Worm (Caenorhabditis elegans): Measurements from ENCODE around the gene hlh-3.

hlh-3 gene

DNA sequence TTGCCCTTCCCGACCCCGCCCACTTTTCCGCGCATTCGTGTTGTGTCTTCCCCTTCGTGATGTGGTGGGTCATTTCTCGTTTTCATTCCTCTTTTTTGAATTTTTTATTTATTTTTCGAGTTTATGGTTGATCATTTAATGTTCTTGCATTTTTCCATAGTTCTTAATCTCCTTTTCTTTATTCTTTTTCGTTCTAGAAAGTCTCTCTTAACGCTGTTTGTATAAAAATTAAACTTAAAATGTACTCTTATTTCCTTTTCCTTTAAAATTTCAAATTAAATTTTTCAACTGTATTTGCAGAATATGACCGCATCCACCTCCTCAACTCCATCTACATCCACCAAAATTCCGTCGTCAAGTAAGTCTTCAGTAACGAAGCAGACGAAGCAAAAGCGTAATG lies at the start of gene hlh-3:
TSS of gene hlh-3 (plus strand) at position 301 of the 400 bp plus-strand sequence.
- TF ChIP-seq ztf-11 (tag; optimal IDR thresholded peaks at IDR 0.05) (no peak), ces-1 (GFP tag; optimal IDR thresholded peaks at IDR 0.05) (no peak), ceh-43 (GFP tag; optimal IDR thresholded peaks at IDR 0.05) (no peak), cnd-1 (tag; optimal IDR thresholded peaks at IDR 0.05) (no peak), hlh-1 (tag; optimal IDR thresholded peaks at IDR 0.05) (no peak), sem-2 (GFP tag; optimal IDR thresholded peaks at IDR 0.05) (no peak), unc-62 (GFP tag; optimal IDR thresholded peaks at IDR 0.05) (no peak), ham-2 (GFP tag; optimal IDR thresholded peaks at IDR 0.05) (no peak), drap-1 (GFP tag; optimal IDR thresholded peaks at IDR 0.05) (no peak)

DNA sequence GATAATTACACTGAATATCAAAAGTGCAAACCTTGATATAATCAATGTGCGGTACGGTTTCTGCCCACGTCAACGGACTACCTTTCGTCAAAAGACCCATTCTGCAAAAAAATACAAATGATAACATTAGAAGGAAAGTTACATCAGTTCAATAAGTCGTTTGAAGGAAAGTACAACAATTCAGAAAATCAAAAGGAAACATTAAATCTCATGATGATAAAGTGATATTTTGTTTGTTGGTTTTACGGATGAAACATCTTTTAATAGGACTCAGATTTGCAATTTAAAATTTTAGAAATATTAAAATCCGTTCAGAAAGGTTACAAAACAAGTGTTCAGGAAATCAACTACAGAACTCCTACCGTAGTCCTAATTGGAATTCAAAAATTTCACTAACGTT lies 48.2 kb upstream of the hlh-3 start, which contains the start of gene gcs-1:
TSS of gene gcs-1 (minus strand) at position 101 of the 400 bp plus-strand sequence.
- TF ChIP-seq flh-1 (GFP tag; optimal IDR thresholded peaks at IDR 0.05), result no peak
- no peak for TF ChIP-seq elt-3 (tag; optimal IDR thresholded peaks at IDR 0.05)
- no peak for TF ChIP-seq ztf-11 (tag; optimal IDR thresholded peaks at IDR 0.05)
- no peak for TF ChIP-seq snpc-4 (tag; optimal IDR thresholded peaks at IDR 0.05)
- no peak for TF ChIP-seq M03D4.4 (tag; optimal IDR thresholded peaks at IDR 0.05)
- no peak for TF ChIP-seq sptf-1 (tag; optimal IDR thresholded peaks at IDR 0.05)

DNA sequence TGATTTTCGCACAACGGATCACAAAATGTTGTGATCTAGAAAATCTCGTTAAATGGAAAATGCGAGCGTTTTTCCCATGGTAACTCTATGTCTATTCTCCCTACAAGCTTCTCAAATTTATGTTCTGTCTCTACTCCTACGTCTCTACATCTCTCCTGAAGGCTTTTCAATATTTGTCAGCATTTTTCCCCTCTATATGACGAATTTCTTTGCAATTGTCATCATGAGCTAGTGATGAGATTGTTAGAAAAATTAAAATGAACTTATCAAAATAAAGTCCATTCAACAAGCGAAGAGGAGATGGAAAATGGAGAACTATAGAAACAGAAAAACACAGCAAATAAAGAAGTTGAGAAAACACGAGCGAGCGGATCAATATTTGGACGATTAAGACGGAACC lies 47.7 kb upstream of the hlh-3 start:
- TF ChIP-seq mab-5 (tag; optimal IDR thresholded peaks at IDR 0.05), result no peak
- no peak for TF ChIP-seq ceh-43 (GFP tag; optimal IDR thresholded peaks at IDR 0.05)
- TF ChIP-seq lsy-2 (tag; optimal IDR thresholded peaks at IDR 0.05), result no peak

DNA sequence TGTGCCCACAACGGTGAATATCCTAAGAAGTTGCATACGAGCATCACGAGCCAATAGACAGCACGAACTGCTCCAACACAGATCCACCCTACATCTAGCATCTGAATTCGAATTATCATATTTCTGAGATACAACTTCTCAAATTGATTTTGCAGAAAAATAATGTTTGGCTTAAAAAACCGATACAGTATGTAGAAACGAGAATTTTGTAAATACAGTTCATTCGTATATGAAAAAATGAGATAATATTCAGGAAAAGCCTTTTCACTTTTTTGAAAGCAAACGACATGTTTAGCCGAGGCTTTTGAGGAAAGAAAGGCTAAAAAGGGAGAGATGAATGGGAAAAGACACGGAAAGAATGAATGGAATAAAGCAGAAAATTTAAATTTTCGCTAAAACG lies 45.1 kb upstream of the hlh-3 start, which contains the start of gene F37B12.3:
TSS of gene F37B12.3 (minus strand) at position 101 of the 400 bp plus-strand sequence.
- TF ChIP-seq ceh-39 (tag; optimal IDR thresholded peaks at IDR 0.05) (no peak), sem-2 (GFP tag; optimal IDR thresholded peaks at IDR 0.05) (no peak)

DNA sequence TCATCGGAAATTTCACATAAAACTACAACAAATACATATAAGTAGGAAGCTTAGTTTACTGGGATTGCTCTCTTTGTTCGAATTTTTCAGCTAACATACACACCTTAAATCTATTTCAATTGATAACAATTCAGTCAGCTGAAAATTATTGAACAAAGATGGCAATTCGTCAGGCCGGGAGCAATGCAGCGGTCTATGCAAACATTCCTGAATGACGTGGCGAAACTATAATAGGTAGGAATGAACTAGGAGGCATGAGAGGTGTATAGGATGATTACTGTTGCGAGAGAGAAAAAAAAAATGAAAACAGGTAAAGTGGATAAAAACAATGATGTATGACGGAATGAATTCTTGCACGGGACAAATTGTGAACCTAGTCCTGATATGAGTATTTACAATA lies 44.3 kb upstream of the hlh-3 start:
- no peak for TF ChIP-seq sem-2 (GFP tag; optimal IDR thresholded peaks at IDR 0.05)
- no peak for TF ChIP-seq elt-1 (tag; optimal IDR thresholded peaks at IDR 0.05; ENCODE audit: borderline replicate concordance, insufficient read depth)
- TF ChIP-seq lin-32 (GFP tag; optimal IDR thresholded peaks at IDR 0.05), result no peak
- TF ChIP-seq unc-120 (tag; optimal IDR thresholded peaks at IDR 0.05; ENCODE audit: poor library complexity, severe bottlenecking), result no peak
- TF ChIP-seq ceh-83 (GFP tag; optimal IDR thresholded peaks at IDR 0.05), result no peak
- TF ChIP-seq ces-1 (GFP tag; optimal IDR thresholded peaks at IDR 0.05), result no peak

DNA sequence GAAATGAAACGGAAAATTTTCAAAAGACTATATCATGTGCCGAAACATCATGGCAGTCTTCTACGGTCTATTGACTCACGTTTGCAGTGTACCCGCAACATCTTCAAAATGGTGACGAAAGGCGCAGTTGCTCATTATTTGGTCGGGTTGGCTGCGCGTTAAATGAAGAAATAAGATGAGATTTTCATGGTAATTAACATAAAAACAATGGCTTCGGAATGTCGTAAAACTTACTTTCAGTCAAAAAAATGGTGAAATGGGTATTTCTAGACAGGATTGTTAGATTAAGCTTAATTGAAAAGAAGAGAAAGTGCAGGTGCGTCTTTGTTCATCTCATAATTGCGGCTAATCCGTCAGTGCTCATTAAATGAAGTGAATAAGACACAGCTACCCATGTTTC lies 32.8 kb upstream of the hlh-3 start, which contains the start of gene T24B8.7:
TSS of gene T24B8.7 (minus strand) at position 101 of the 400 bp plus-strand sequence.
- no peak for TF ChIP-seq mab-5 (tag; optimal IDR thresholded peaks at IDR 0.05)
- TF ChIP-seq hlh-1 (tag; optimal IDR thresholded peaks at IDR 0.05), result no peak
- no peak for TF ChIP-seq mep-1 (tag; optimal IDR thresholded peaks at IDR 0.05)
- no peak for TF ChIP-seq drap-1 (GFP tag; optimal IDR thresholded peaks at IDR 0.05)
- TF ChIP-seq pha-4 (tag; optimal IDR thresholded peaks at IDR 0.05), result no peak
- TF ChIP-seq nhr-237 (tag; optimal IDR thresholded peaks at IDR 0.05), result no peak
- no peak for TF ChIP-seq nhr-12 (tag; optimal IDR thresholded peaks at IDR 0.05)
- TF ChIP-seq sem-2 (GFP tag; optimal IDR thresholded peaks at IDR 0.05), result no peak
- no peak for TF ChIP-seq unc-62 (GFP tag; optimal IDR thresholded peaks at IDR 0.05)
- TF ChIP-seq elt-3 (tag; optimal IDR thresholded peaks at IDR 0.05), result no peak
- no peak for TF ChIP-seq snpc-4 (tag; optimal IDR thresholded peaks at IDR 0.05)
- TF ChIP-seq nhr-28 (tag; optimal IDR thresholded peaks at IDR 0.05), result no peak
- no peak for TF ChIP-seq zip-8 (tag; optimal IDR thresholded peaks at IDR 0.05)
- no peak for TF ChIP-seq lsy-2 (tag; optimal IDR thresholded peaks at IDR 0.05)
- TF ChIP-seq unc-120 (tag; optimal IDR thresholded peaks at IDR 0.05; ENCODE audit: poor library complexity, severe bottlenecking), result no peak
- no peak for TF ChIP-seq ces-1 (GFP tag; optimal IDR thresholded peaks at IDR 0.05)
- TF ChIP-seq ceh-39 (tag; optimal IDR thresholded peaks at IDR 0.05), result no peak
- TF ChIP-seq sptf-1 (tag; optimal IDR thresholded peaks at IDR 0.05), result no peak

DNA sequence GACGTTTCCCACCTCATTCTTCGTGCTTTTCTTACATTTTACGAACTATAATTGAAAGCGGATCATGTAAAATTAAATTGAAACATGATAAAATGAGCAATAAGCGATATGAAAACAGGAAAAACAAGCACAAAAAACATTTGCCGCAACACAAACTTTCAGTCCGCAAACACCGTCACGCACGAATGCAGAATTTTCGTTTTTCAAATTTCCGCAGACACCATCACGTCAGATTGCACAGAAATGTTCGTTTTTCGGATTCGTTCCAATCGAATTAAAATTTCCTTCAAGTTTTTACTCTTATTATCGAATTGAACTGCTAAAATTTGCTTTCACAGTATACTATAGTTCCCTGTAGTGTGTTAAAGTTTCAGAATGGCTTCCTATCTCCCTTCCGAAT lies 31.8 kb upstream of the hlh-3 start, which contains the start of gene chmp-7:
TSS of gene chmp-7 (plus strand) at position 369 of the 400 bp plus-strand sequence.
- peak; percentile 94 for TF ChIP-seq ces-1 (GFP tag; optimal IDR thresholded peaks at IDR 0.05)
- no peak for TF ChIP-seq nhr-76 (tag; optimal IDR thresholded peaks at IDR 0.05)
- no peak for TF ChIP-seq cnd-1 (tag; optimal IDR thresholded peaks at IDR 0.05)
- TF ChIP-seq ceh-43 (GFP tag; optimal IDR thresholded peaks at IDR 0.05), result no peak
- no peak for TF ChIP-seq lin-32 (GFP tag; optimal IDR thresholded peaks at IDR 0.05)
- TF ChIP-seq nhr-2 (tag; optimal IDR thresholded peaks at IDR 0.05), result no peak
- TF ChIP-seq ham-2 (GFP tag; optimal IDR thresholded peaks at IDR 0.05), result peak; percentile 34
- TF ChIP-seq bed-3 (GFP tag; optimal IDR thresholded peaks at IDR 0.05), result no peak
- TF ChIP-seq ceh-83 (GFP tag; optimal IDR thresholded peaks at IDR 0.05), result no peak
- peak; percentile 94 for TF ChIP-seq mep-1 (tag; optimal IDR thresholded peaks at IDR 0.05)
- peak; percentile 47 for TF ChIP-seq pha-4 (tag; optimal IDR thresholded peaks at IDR 0.05)
- no peak for TF ChIP-seq lsy-2 (tag; optimal IDR thresholded peaks at IDR 0.05)
- TF ChIP-seq unc-62 (GFP tag; optimal IDR thresholded peaks at IDR 0.05), result no peak
- peak; percentile 65 for TF ChIP-seq drap-1 (GFP tag; optimal IDR thresholded peaks at IDR 0.05)
- TF ChIP-seq sem-2 (GFP tag; optimal IDR thresholded peaks at IDR 0.05), result no peak
- TF ChIP-seq zip-8 (tag; optimal IDR thresholded peaks at IDR 0.05), result no peak
- no peak for TF ChIP-seq elt-1 (tag; optimal IDR thresholded peaks at IDR 0.05; ENCODE audit: borderline replicate concordance, insufficient read depth)
- peak; percentile 36 for TF ChIP-seq mls-2 (tag; optimal IDR thresholded peaks at IDR 0.05)
- TF ChIP-seq tbx-8 (GFP tag; optimal IDR thresholded peaks at IDR 0.05), result peak; percentile 7
- TF ChIP-seq nhr-28 (tag; optimal IDR thresholded peaks at IDR 0.05), result no peak
- TF ChIP-seq snpc-4 (tag; optimal IDR thresholded peaks at IDR 0.05), result no peak
- TF ChIP-seq nhr-237 (tag; optimal IDR thresholded peaks at IDR 0.05), result no peak
- no peak for TF ChIP-seq unc-120 (tag; optimal IDR thresholded peaks at IDR 0.05; ENCODE audit: poor library complexity, severe bottlenecking)
- no peak for TF ChIP-seq unc-39 (tag; optimal IDR thresholded peaks at IDR 0.05)
- peak; percentile 69 for TF ChIP-seq hlh-1 (tag; optimal IDR thresholded peaks at IDR 0.05)
- no peak for TF ChIP-seq elt-3 (tag; optimal IDR thresholded peaks at IDR 0.05)
- TF ChIP-seq nhr-12 (tag; optimal IDR thresholded peaks at IDR 0.05), result no peak
- TF ChIP-seq sptf-1 (tag; optimal IDR thresholded peaks at IDR 0.05), result peak; percentile 66
